Worm (Caenorhabditis elegans) whole organism, young adult: Measurements from ENCODE around the gene Y7A5A.10.

Experiments
- attf-3 ChIP-seq: fragments of 200-800 bp; sonication (Bioruptor generic); conservative IDR thresholded peaks from 2 replicates; pipeline ENCODE4 v1.3.6; 2022; ENCODE audit warnings: missing genetic modification reagents, missing genetic modification characterization, missing compliant biosample characterization
- egl-18 ChIP-seq: fragments of 200-800 bp; sonication (Bioruptor generic); IDR thresholded peaks from 2 replicates; pipeline ENCODE4 v1.3.6; 2022; ENCODE audit warnings: missing genetic modification reagents, missing genetic modification characterization, missing compliant biosample characterization
- hmg-1.2 ChIP-seq: fragments of 200-800 bp; sonication (Bioruptor generic); IDR thresholded peaks from 2 replicates; pipeline ENCODE4 v1.3.6; 2022; ENCODE audit warnings: missing genetic modification reagents, missing genetic modification characterization, missing compliant biosample characterization
- snpc-4 ChIP-seq, 5 experiments: fragments of 150-350 bp in 1 of 5; sonication (generic microtip) in 4 of 5; optimal IDR thresholded peaks; 2 replicates each; lab custom pipeline; 2014 to 2018; ENCODE audit warnings: missing genetic modification characterization in 5 of 5, missing biosample characterization in 3 of 5, antibody characterized with exemption in 2 of 5, mild to moderate bottlenecking in 2 of 5, missing compliant biosample characterization in 2 of 5, missing genotype in 2 of 5, moderate library complexity in 2 of 5, missing genetic modification reagents in 1 of 5
- sptf-2 ChIP-seq: fragments of 200-800 bp; sonication (Bioruptor generic); optimal IDR thresholded peaks from 2 replicates; lab custom pipeline; 2018; ENCODE audit warnings: mild to moderate bottlenecking, missing genetic modification characterization, missing compliant biosample characterization

- TF ChIP-seq hmg-1.2 (GFP tag; lab: Robert Waterston, UW) (no peak), attf-3 (GFP tag; lab: Robert Waterston, UW) (no peak), snpc-4 (GFP tag; optimal IDR thresholded peaks at IDR 0.05; lab: Kevin White, UChicago) (no peak), snpc-4 (tag; optimal IDR thresholded peaks at IDR 0.05; lab: Kevin White, UChicago) (no peak), sptf-2 (GFP tag; lab: Kevin White, UChicago) (no peak), egl-18 (GFP tag; lab: Robert Waterston, UW) (no peak)
These were observed 27.3 kb upstream of the Y7A5A.10 start, which contains the start of gene Y7A5A.8 for ce11 chrX:15822197-15822596.
